Worm (Caenorhabditis elegans) whole organism, young adult: ENCODE data around the gene pmp-1.
A peak's percentile ranks its signal among the peaks of the same experiment; 100 is the strongest.

Source experiments
- B0261.1 ChIP-seq: sonication (generic microtip); optimal IDR thresholded peaks from 2 replicates; lab custom pipeline; 2016; ENCODE audit warnings: mild to moderate bottlenecking, missing genetic modification characterization, moderate library complexity, missing compliant biosample characterization
- C06A6.2 ChIP-seq: fragments of 200-800 bp; sonication (Bioruptor generic); conservative IDR thresholded peaks from 2 replicates; pipeline ENCODE4 v1.3.6; 2022; ENCODE audit warnings: missing genetic modification characterization, missing compliant biosample characterization
- F22D6.2 ChIP-seq: sonication (generic microtip); optimal IDR thresholded peaks from 2 replicates; lab custom pipeline; 2016; ENCODE audit warnings: mild to moderate bottlenecking, missing genetic modification characterization, missing compliant biosample characterization
- F37B4.10 ChIP-seq: fragments of 200-800 bp; sonication (Bioruptor generic); IDR thresholded peaks from 2 replicates; pipeline ENCODE4 v1.3.6; 2022; ENCODE audit warnings: missing genetic modification characterization, missing compliant biosample characterization
- K12H6.12 ChIP-seq: fragments of 200-800 bp; sonication (Bioruptor generic); optimal IDR thresholded peaks from 2 replicates; lab custom pipeline; 2018; ENCODE audit warnings: mild to moderate bottlenecking, missing genetic modification characterization, missing compliant biosample characterization
- Y53G8AR.9 ChIP-seq: fragments of 200-800 bp; sonication (Bioruptor generic); conservative IDR thresholded peaks from 2 replicates; pipeline ENCODE4 v1.3.6; 2022; ENCODE audit warnings: missing genetic modification reagents, missing genetic modification characterization, missing compliant biosample characterization
- Y67H2A.10 ChIP-seq: fragments of 200-800 bp; sonication (Bioruptor generic); conservative IDR thresholded peaks from 2 replicates; pipeline ENCODE4 v1.3.6; 2022; ENCODE audit warnings: missing genetic modification reagents, missing genetic modification characterization, missing compliant biosample characterization
- akir-1 ChIP-seq: fragments of 200-800 bp; sonication (Bioruptor generic); optimal IDR thresholded peaks from 2 replicates; lab custom pipeline; 2018; ENCODE audit warnings: mild to moderate bottlenecking, missing genetic modification characterization, moderate library complexity, missing compliant biosample characterization
- aptf-2 ChIP-seq: fragments of 200-800 bp; sonication (Bioruptor generic); conservative IDR thresholded peaks from 2 replicates; pipeline ENCODE4 v1.3.6; 2022; ENCODE audit warnings: missing genetic modification reagents, missing genetic modification characterization, missing compliant biosample characterization
- attf-5 ChIP-seq: fragments of 200-800 bp; sonication (Bioruptor generic); optimal IDR thresholded peaks from 2 replicates; lab custom pipeline; 2018; ENCODE audit warnings: mild to moderate bottlenecking, missing genetic modification characterization, missing compliant biosample characterization
- attf-6 ChIP-seq: fragments of 200-800 bp; sonication (Bioruptor generic); IDR thresholded peaks from 2 replicates; pipeline ENCODE4 v1.3.6; 2022; ENCODE audit warnings: missing genetic modification reagents, missing genetic modification characterization, missing compliant biosample characterization
- ccch-3 ChIP-seq: fragments of 200-800 bp; sonication (Bioruptor generic); optimal IDR thresholded peaks from 2 replicates; lab custom pipeline; 2018; ENCODE audit warnings: mild to moderate bottlenecking, missing genetic modification characterization, missing compliant biosample characterization
- ceh-100 ChIP-seq: fragments of 200-800 bp; sonication (Bioruptor generic); IDR thresholded peaks from 2 replicates; pipeline ENCODE4 v1.3.6; 2022; ENCODE audit warnings: missing genetic modification reagents, missing genetic modification characterization, missing compliant biosample characterization
- ceh-27 ChIP-seq: fragments of 200-800 bp; sonication (Bioruptor generic); optimal IDR thresholded peaks from 2 replicates; lab custom pipeline; 2018; ENCODE audit warnings: mild to moderate bottlenecking, missing genetic modification characterization, moderate library complexity, missing compliant biosample characterization
- ceh-40 ChIP-seq: fragments of 200-800 bp; sonication (Bioruptor generic); IDR thresholded peaks from 2 replicates; pipeline ENCODE4 v1.3.6; 2022; ENCODE audit warnings: missing genetic modification characterization, missing compliant biosample characterization
- ceh-58 ChIP-seq: fragments of 200-800 bp; sonication (Bioruptor generic); IDR thresholded peaks from 2 replicates; pipeline ENCODE4 v1.3.6; 2022; ENCODE audit warnings: missing genetic modification characterization, missing compliant biosample characterization
- chd-7 ChIP-seq: sonication (generic microtip); optimal IDR thresholded peaks from 2 replicates; lab custom pipeline; 2016; ENCODE audit warnings: mild to moderate bottlenecking, missing genetic modification characterization, moderate library complexity, missing compliant biosample characterization
- die-1 ChIP-seq: sonication (generic microtip); optimal IDR thresholded peaks from 2 replicates; lab custom pipeline; 2016; ENCODE audit warnings: missing genotype, mild to moderate bottlenecking, missing genetic modification characterization, missing compliant biosample characterization
- egl-44 ChIP-seq: fragments of 200-800 bp; sonication (Bioruptor generic); IDR thresholded peaks from 2 replicates; pipeline ENCODE4 v1.3.6; 2022; ENCODE audit warnings: missing genetic modification reagents, missing genetic modification characterization, missing compliant biosample characterization
- ets-4 ChIP-seq: fragments of 200-800 bp; sonication (Bioruptor generic); optimal IDR thresholded peaks from 2 replicates; lab custom pipeline; 2018; ENCODE audit warnings: mild to moderate bottlenecking, missing genetic modification characterization, missing compliant biosample characterization
- gei-17 ChIP-seq: fragments of 200-800 bp; sonication (Bioruptor generic); optimal IDR thresholded peaks from 2 replicates; lab custom pipeline; 2018; ENCODE audit warnings: mild to moderate bottlenecking, missing genetic modification characterization, missing compliant biosample characterization
- hlh-12 ChIP-seq: sonication (generic microtip); optimal IDR thresholded peaks from 2 replicates; lab custom pipeline; 2016; ENCODE audit warnings: missing genetic modification characterization, missing compliant biosample characterization
- hmg-1.2 ChIP-seq: fragments of 200-800 bp; sonication (Bioruptor generic); IDR thresholded peaks from 2 replicates; pipeline ENCODE4 v1.3.6; 2022; ENCODE audit warnings: missing genetic modification reagents, missing genetic modification characterization, missing compliant biosample characterization
- hmg-20 ChIP-seq: fragments of 200-800 bp; sonication (Bioruptor generic); IDR thresholded peaks from 2 replicates; pipeline ENCODE4 v1.3.6; 2022; ENCODE audit warnings: missing genetic modification reagents, missing genetic modification characterization, missing compliant biosample characterization
- hsf-1 ChIP-seq: fragments of 200-800 bp; sonication (Bioruptor generic); IDR thresholded peaks from 2 replicates; pipeline ENCODE4 v1.3.6; 2022; ENCODE audit warnings: missing genetic modification reagents, missing genetic modification characterization, missing compliant biosample characterization
- lag-1 ChIP-seq: fragments of 200-800 bp; sonication (Bioruptor generic); IDR thresholded peaks from 2 replicates; pipeline ENCODE4 v1.3.6; 2022; ENCODE audit warnings: missing genetic modification reagents, missing genetic modification characterization, missing compliant biosample characterization
- lin-35 ChIP-seq, 3 experiments: fragments of 150-350 bp in 2 of 3; sonication (generic microtip) in 1 of 3; optimal IDR thresholded peaks; 2 replicates each; lab custom pipeline; 2014 to 2018; ENCODE audit warnings: missing biosample characterization in 3 of 3, missing genetic modification characterization in 3 of 3, missing genetic modification reagents in 3 of 3
- lir-1 ChIP-seq: fragments of 200-800 bp; sonication (Bioruptor generic); conservative IDR thresholded peaks from 2 replicates; pipeline ENCODE4 v1.3.6; 2022; ENCODE audit warnings: missing genetic modification reagents, missing genetic modification characterization, missing compliant biosample characterization
- madf-3 ChIP-seq: fragments of 200-800 bp; sonication (Bioruptor generic); IDR thresholded peaks from 2 replicates; pipeline ENCODE4 v1.3.6; 2022; ENCODE audit warnings: missing genetic modification reagents, missing genetic modification characterization, missing compliant biosample characterization
- madf-8 ChIP-seq: fragments of 200-800 bp; sonication (Bioruptor generic); conservative IDR thresholded peaks from 2 replicates; pipeline ENCODE4 v1.3.6; 2022; ENCODE audit warnings: missing genetic modification reagents, missing genetic modification characterization, missing compliant biosample characterization
- mcd-1 ChIP-seq: fragments of 200-800 bp; sonication (Bioruptor generic); IDR thresholded peaks from 2 replicates; pipeline ENCODE4 v1.3.6; 2022; ENCODE audit warnings: missing genetic modification reagents, missing genetic modification characterization, missing compliant biosample characterization
- mel-28 ChIP-seq: sonication (generic microtip); optimal IDR thresholded peaks from 2 replicates; lab custom pipeline; 2016; ENCODE audit warnings: borderline replicate concordance, mild to moderate bottlenecking, missing genetic modification characterization, missing compliant biosample characterization
- nhr-179 ChIP-seq: sonication (generic microtip); optimal IDR thresholded peaks from 2 replicates; lab custom pipeline; 2016; ENCODE audit warnings: mild to moderate bottlenecking, missing genetic modification characterization, missing compliant biosample characterization
- nhr-80 ChIP-seq: sonication (generic microtip); optimal IDR thresholded peaks from 2 replicates; lab custom pipeline; 2016; ENCODE audit warnings: missing genetic modification characterization, missing compliant biosample characterization
- nhr-90 ChIP-seq: sonication (generic microtip); optimal IDR thresholded peaks from 2 replicates; lab custom pipeline; 2016; ENCODE audit warnings: missing genotype, mild to moderate bottlenecking, missing genetic modification characterization, missing compliant biosample characterization
- pbrm-1 ChIP-seq: fragments of 200-800 bp; sonication (Bioruptor generic); IDR thresholded peaks from 2 replicates; pipeline ENCODE4 v1.3.6; 2022; ENCODE audit warnings: missing genetic modification reagents, missing genetic modification characterization, missing compliant biosample characterization
- pha-4 ChIP-seq: fragments of 150-350 bp; sonication (generic microtip); optimal IDR thresholded peaks from 2 replicates; lab custom pipeline; 2014; ENCODE audit warnings: missing biosample characterization, missing genetic modification reagents, missing genetic modification characterization
- repo-1 ChIP-seq: sonication (generic microtip); optimal IDR thresholded peaks from 2 replicates; lab custom pipeline; 2017; ENCODE audit warnings: mild to moderate bottlenecking, missing genetic modification characterization, missing compliant biosample characterization
- sdz-38 ChIP-seq: sonication (generic microtip); optimal IDR thresholded peaks from 2 replicates; lab custom pipeline; 2016; ENCODE audit warnings: missing genotype, missing genetic modification characterization, missing compliant biosample characterization
- sea-2 ChIP-seq: fragments of 200-800 bp; sonication (Bioruptor generic); IDR thresholded peaks from 2 replicates; pipeline ENCODE4 v1.3.6; 2022; ENCODE audit warnings: missing genetic modification characterization, missing compliant biosample characterization
- snpc-1.1 ChIP-seq: sonication (generic microtip); optimal IDR thresholded peaks from 2 replicates; lab custom pipeline; 2017; ENCODE audit warnings: missing genetic modification characterization, mild to moderate bottlenecking, missing compliant biosample characterization, antibody characterized with exemption, moderate library complexity, missing genotype, missing genetic modification reagents; ENCODE audit not compliant: insufficient read depth
- snpc-3.4 ChIP-seq: sonication (generic microtip); optimal IDR thresholded peaks from 2 replicates; lab custom pipeline; 2017; ENCODE audit warnings: missing genetic modification characterization, mild to moderate bottlenecking, missing compliant biosample characterization, antibody characterized with exemption, moderate library complexity, missing genotype, missing genetic modification reagents
- unc-130 ChIP-seq: sonication (generic microtip); optimal IDR thresholded peaks from 2 replicates; lab custom pipeline; 2016; ENCODE audit warnings: missing genetic modification reagents, missing genetic modification characterization, missing compliant biosample characterization
- ztf-18 ChIP-seq: sonication (generic microtip); optimal IDR thresholded peaks from 2 replicates; lab custom pipeline; 2016; ENCODE audit warnings: missing genotype, mild to moderate bottlenecking, missing genetic modification characterization, missing compliant biosample characterization
- ztf-22 ChIP-seq: fragments of 200-800 bp; sonication (Bioruptor generic); optimal IDR thresholded peaks from 2 replicates; lab custom pipeline; 2018; ENCODE audit warnings: mild to moderate bottlenecking, missing genetic modification characterization, moderate library complexity, missing compliant biosample characterization
- ztf-25 ChIP-seq: fragments of 200-800 bp; sonication (Bioruptor generic); IDR thresholded peaks from 2 replicates; pipeline ENCODE4 v1.3.6; 2022; ENCODE audit warnings: missing genetic modification reagents, missing genetic modification characterization, missing compliant biosample characterization
- ztf-6 ChIP-seq: fragments of 200-800 bp; sonication (Bioruptor generic); IDR thresholded peaks from 2 replicates; pipeline ENCODE4 v1.3.6; 2022; ENCODE audit warnings: missing genetic modification reagents, missing genetic modification characterization, missing compliant biosample characterization

The pmp-1 gene

ce11 chrII:6858201-6858600 lies 25.4 kb downstream of the pmp-1 start, which contains the start of gene dnj-5:
dnj-5 (minus strand) TSS chrII:6858301.
- no peak for TF ChIP-seq lin-35 (GFP tag; optimal IDR thresholded peaks at IDR 0.05; lab: Kevin White, UChicago)
- TF ChIP-seq ztf-22 (GFP tag; lab: Kevin White, UChicago): no peak
- TF ChIP-seq mcd-1: no peak
- TF ChIP-seq ceh-100 (GFP tag; lab: Robert Waterston, UW): no peak
- TF ChIP-seq hsf-1: no peak
- TF ChIP-seq attf-5 (GFP tag; lab: Kevin White, UChicago): no peak
- TF ChIP-seq snpc-1.1: no peak
- no peak for TF ChIP-seq ztf-25 (GFP tag; lab: Robert Waterston, UW)
- TF ChIP-seq nhr-90 (tag; lab: Kevin White, UChicago): no peak
- TF ChIP-seq chd-7 (tag; lab: Kevin White, UChicago): no peak
- no peak for TF ChIP-seq aptf-2 (GFP tag; lab: Robert Waterston, UW)
- TF ChIP-seq gei-17 (GFP tag; lab: Kevin White, UChicago): no peak
- TF ChIP-seq lir-1 (GFP tag; lab: Robert Waterston, UW): no peak
- TF ChIP-seq F37B4.10 (GFP tag; lab: Robert Waterston, UW): no peak
- no peak for TF ChIP-seq mel-28
- TF ChIP-seq lag-1: no peak
- no peak for TF ChIP-seq ztf-18 (tag; lab: Kevin White, UChicago)
- TF ChIP-seq K12H6.12 (tag; lab: Kevin White, UChicago): no peak
- TF ChIP-seq, all 124 proteins: peak for 0

ce11 chrII:6853059-6853466 lies 30.5 kb downstream of the pmp-1 start:
- TF ChIP-seq Y53G8AR.9 (GFP tag; lab: Robert Waterston, UW) (0 out of 2 replicates have a peak, but pooled peaks have one; percentile 41), nhr-179 (no peak), ceh-40 (GFP tag; lab: Robert Waterston, UW) (no peak), ceh-58 (GFP tag; lab: Robert Waterston, UW) (no peak), repo-1 (tag; lab: Kevin White, UChicago) (no peak), ceh-27 (GFP tag; lab: Kevin White, UChicago) (peak; percentile 65), pbrm-1 (GFP tag; lab: Robert Waterston, UW) (peak; percentile 83), ztf-22 (GFP tag; lab: Kevin White, UChicago) (no peak), ccch-3 (GFP tag; lab: Kevin White, UChicago) (no peak), sea-2 (no peak), ztf-18 (tag; lab: Kevin White, UChicago) (peak; percentile 51), lag-1 (no peak), attf-6 (GFP tag; lab: Robert Waterston, UW) (0 out of 2 replicates have a peak, but pooled peaks have one; percentile 28), snpc-3.4 (tag; lab: Kevin White, UChicago) (peak; percentile 28), lin-35 (GFP tag; optimal IDR thresholded peaks at IDR 0.05; lab: Kevin White, UChicago) (peak in 1 of 3 experiments; percentile 33), F22D6.2 (no peak), egl-44 (GFP tag; lab: Robert Waterston, UW) (no peak), aptf-2 (GFP tag; lab: Robert Waterston, UW) (no peak), chd-7 (tag; lab: Kevin White, UChicago) (peak; percentile 72), unc-130 (GFP tag; lab: Kevin White, UChicago) (no peak), madf-8 (no peak), nhr-90 (tag; lab: Kevin White, UChicago) (peak; percentile 64), hlh-12 (tag; lab: Kevin White, UChicago) (no peak), madf-3 (GFP tag; lab: Robert Waterston, UW) (peak; percentile 79), B0261.1 (tag; lab: Kevin White, UChicago) (peak; percentile 78), akir-1 (GFP tag; lab: Kevin White, UChicago) (peak; percentile 64), die-1 (tag; lab: Kevin White, UChicago) (peak; percentile 61), ets-4 (peak; percentile 25), gei-17 (GFP tag; lab: Kevin White, UChicago) (no peak), hmg-1.2 (GFP tag; lab: Robert Waterston, UW) (peak; percentile 62), sdz-38 (tag; lab: Kevin White, UChicago) (no peak), C06A6.2 (GFP tag; lab: Robert Waterston, UW) (no peak), ztf-6 (GFP tag; lab: Robert Waterston, UW) (0 out of 2 replicates have a peak, but pooled peaks have one; percentile 30), hmg-20 (peak; percentile 21; the same call in 1 of the 2 replicates), Y67H2A.10 (GFP tag; lab: Robert Waterston, UW) (0 out of 2 replicates have a peak, but pooled peaks have one; percentile 46), nhr-80 (tag; lab: Kevin White, UChicago) (peak; percentile 25), pha-4 (no peak)
